Fruit fly (Drosophila melanogaster) whole organism, prepupa: ENCODE results near the gene Crtc.

Source experiments
- CG10631 ChIP-seq: fragments of 200-800 bp; sonication (Bioruptor generic); optimal IDR thresholded peaks from 2 replicates; lab custom pipeline; 2016; ENCODE audit warnings: missing biosample characterization, missing genetic modification characterization
- CG10669 ChIP-seq: fragments of 200-800 bp; sonication (Bioruptor generic); optimal IDR thresholded peaks from 3 replicates; lab custom pipeline; 2018; ENCODE audit warnings: missing biosample characterization, mild to moderate bottlenecking, missing genetic modification characterization, moderate library complexity
- CG1621 ChIP-seq: fragments of 200-800 bp; sonication (Bioruptor generic); optimal IDR thresholded peaks from 3 replicates; lab custom pipeline; 2018; ENCODE audit warnings: missing biosample characterization, mild to moderate bottlenecking, missing genetic modification characterization
- CG3032 ChIP-seq: fragments of 200-800 bp; optimal IDR thresholded peaks from 2 replicates; lab custom pipeline; 2019; ENCODE audit warnings: missing biosample characterization, mild to moderate bottlenecking, missing genetic modification characterization, moderate library complexity
- CG4318 ChIP-seq: fragments of 200-800 bp; sonication (Bioruptor generic); optimal IDR thresholded peaks from 3 replicates; lab custom pipeline; 2017; ENCODE audit warnings: missing biosample characterization, mild to moderate bottlenecking, missing genetic modification characterization
- CG6792 ChIP-seq: fragments of 200-800 bp; sonication (Bioruptor generic); optimal IDR thresholded peaks from 3 replicates; lab custom pipeline; 2016; ENCODE audit warnings: missing biosample characterization, missing genetic modification characterization
- Eip93F ChIP-seq: fragments of 200-800 bp; sonication (Bioruptor generic); optimal IDR thresholded peaks from 2 replicates; lab custom pipeline; 2016; ENCODE audit warnings: missing biosample characterization, mild to moderate bottlenecking, missing genetic modification characterization
- dsx ChIP-seq: fragments of 200-800 bp; optimal IDR thresholded peaks from 3 replicates; lab custom pipeline; 2019; ENCODE audit warnings: missing biosample characterization, mild to moderate bottlenecking, missing genetic modification characterization, moderate library complexity; ENCODE audit not compliant: poor library complexity, severe bottlenecking
- eg ChIP-seq: fragments of 200-800 bp; sonication (Bioruptor generic); IDR thresholded peaks from 3 replicates; pipeline ENCODE4 v1.3.6; 2022; ENCODE audit warnings: missing biosample characterization, missing genetic modification characterization
- esn ChIP-seq: fragments of 200-800 bp; sonication (Bioruptor generic); optimal IDR thresholded peaks from 2 replicates; lab custom pipeline; 2016; ENCODE audit warnings: missing biosample characterization, mild to moderate bottlenecking, missing genetic modification characterization, moderate library complexity
- fd59A ChIP-seq: fragments of 200-800 bp; sonication (Bioruptor generic); optimal IDR thresholded peaks from 2 replicates; lab custom pipeline; 2017; ENCODE audit warnings: missing biosample characterization, mild to moderate bottlenecking, missing genetic modification characterization, missing genetic modification reagents
- fkh ChIP-seq: fragments of 200-800 bp; sonication (Bioruptor generic); optimal IDR thresholded peaks from 3 replicates; lab custom pipeline; 2017; ENCODE audit warnings: missing biosample characterization, mild to moderate bottlenecking, missing genetic modification characterization, moderate library complexity
- pdm3 ChIP-seq: fragments of 200-800 bp; sonication (Bioruptor generic); optimal IDR thresholded peaks from 3 replicates; lab custom pipeline; 2016; ENCODE audit warnings: missing biosample characterization, missing genetic modification characterization
- ss ChIP-seq, 2 experiments: fragments of 200-800 bp; sonication (Bioruptor generic); optimal IDR thresholded peaks; 2 replicates in 1 of 2; 3 replicates in 1 of 2; lab custom pipeline; 2017 to 2018; ENCODE audit warnings: mild to moderate bottlenecking in 2 of 2, missing biosample characterization in 2 of 2, missing genetic modification characterization in 2 of 2, moderate library complexity in 1 of 2

DNA sequence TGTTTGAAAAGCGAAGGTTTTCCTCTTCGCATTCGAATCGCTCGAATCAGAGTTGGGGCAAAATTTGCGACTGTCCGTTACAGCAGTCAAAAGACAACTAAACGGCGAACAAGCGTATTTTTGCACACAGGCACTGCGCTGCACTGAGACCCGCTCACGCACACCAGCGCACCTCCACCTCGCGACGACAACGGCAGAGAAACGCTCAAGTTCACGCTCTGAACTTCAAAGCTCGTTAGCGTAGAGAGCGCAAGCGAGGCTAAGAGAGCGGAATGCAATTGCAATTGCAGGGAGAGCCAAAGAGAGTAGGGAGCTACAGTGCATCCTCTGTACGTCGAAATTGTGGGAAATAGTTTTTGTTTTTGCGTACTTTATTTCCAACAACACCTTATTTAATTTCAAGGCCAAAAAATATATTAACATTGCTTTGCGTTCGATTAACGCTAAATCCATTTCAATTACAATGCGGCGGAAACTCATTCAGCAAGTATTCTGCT is 49.8 kb downstream of the Crtc start, which contains the start of gene Eip74EF:
- TF ChIP-seq CG6792 (GFP tag; lab: Kevin White, UChicago) (peak; percentile 72), pdm3 (GFP tag; lab: Kevin White, UChicago) (peak; percentile 74), CG1621 (tag; lab: Kevin White, UChicago) (peak; percentile 36), CG10631 (GFP tag; lab: Kevin White, UChicago) (peak; percentile 31), eg (peak; percentile 81), fd59A (peak; percentile 25), ss (GFP tag; optimal IDR thresholded peaks at IDR 0.05; lab: Kevin White, UChicago) (peak; percentile 56 to 67), CG3032 (peak; percentile 56), CG10669 (GFP tag; lab: Kevin White, UChicago) (peak; percentile 61), CG4318 (GFP tag; lab: Kevin White, UChicago) (no peak), esn (peak; percentile 85), fkh (GFP tag; lab: Kevin White, UChicago) (no peak), Eip93F (peak; percentile 60), dsx (peak; percentile 53)
